Worm (Caenorhabditis elegans) whole organism, L3 larva: Measurements from ENCODE around the gene acox-3.
"Not testable (repeated sequence)": the region's sequence is repeated elsewhere in the genome, so short reads cannot be mapped to it uniquely, and the experiment has no call there.

ENCODE experiments used
- ceh-16 ChIP-seq: sonication (generic microtip); optimal IDR thresholded peaks from 2 replicates; lab custom pipeline; 2017; ENCODE audit warnings: missing biosample characterization, missing genetic modification characterization
- ceh-9 ChIP-seq: sonication (generic microtip); optimal IDR thresholded peaks from 2 replicates; lab custom pipeline; 2018; ENCODE audit warnings: missing biosample characterization, missing genetic modification characterization
- egl-5 ChIP-seq: fragments of 150-350 bp; optimal IDR thresholded peaks from 2 replicates; lab custom pipeline; 2017; ENCODE audit warnings: missing biosample characterization, missing genetic modification reagents, missing genetic modification characterization, inconsistent platforms
- elt-2 ChIP-seq: sonication (generic microtip); optimal IDR thresholded peaks from 2 replicates; lab custom pipeline; 2016; ENCODE audit warnings: missing genetic modification reagents, mild to moderate bottlenecking, missing genetic modification characterization, missing compliant biosample characterization
- eor-1 ChIP-seq, 2 experiments: fragments of 150-350 bp; optimal IDR thresholded peaks; 2 replicates each; lab custom pipeline; 2014 to 2018; ENCODE audit warnings: missing biosample characterization in 2 of 2, missing genetic modification characterization in 2 of 2
- fkh-2 ChIP-seq: fragments of 150-350 bp; optimal IDR thresholded peaks from 2 replicates; lab custom pipeline; 2014; ENCODE audit warnings: missing biosample characterization, missing genetic modification reagents, missing genetic modification characterization
- hmg-11 ChIP-seq: sonication (generic microtip); optimal IDR thresholded peaks from 2 replicates; lab custom pipeline; 2016; ENCODE audit warnings: missing genetic modification characterization, missing compliant biosample characterization
- jun-1 ChIP-seq: fragments of 150-350 bp; optimal IDR thresholded peaks from 2 replicates; lab custom pipeline; 2014; ENCODE audit warnings: missing biosample characterization, missing genetic modification reagents, missing genetic modification characterization
- lin-39 ChIP-seq: fragments of 150-350 bp; optimal IDR thresholded peaks from 2 replicates; lab custom pipeline; 2018; ENCODE audit warnings: missing biosample characterization, missing genetic modification reagents, missing genetic modification characterization
- lsy-12 ChIP-seq: sonication (generic microtip); optimal IDR thresholded peaks from 2 replicates; lab custom pipeline; 2016; ENCODE audit warnings: mild to moderate bottlenecking, missing genetic modification characterization, missing compliant biosample characterization
- mml-1 ChIP-seq: fragments of 150-350 bp; sonication (generic microtip); optimal IDR thresholded peaks from 3 replicates; lab custom pipeline; 2014; ENCODE audit warnings: missing biosample characterization, missing genetic modification characterization
- nfya-1 ChIP-seq: sonication (generic microtip); optimal IDR thresholded peaks from 2 replicates; lab custom pipeline; 2017; ENCODE audit warnings: missing genetic modification characterization, mild to moderate bottlenecking, missing compliant biosample characterization, antibody characterized with exemption, moderate library complexity; ENCODE audit not compliant: insufficient read depth
- nhr-11 ChIP-seq: fragments of 150-350 bp; optimal IDR thresholded peaks from 2 replicates; lab custom pipeline; 2014; ENCODE audit warnings: missing biosample characterization, missing genetic modification characterization
- nhr-12 ChIP-seq: fragments of 150-350 bp; optimal IDR thresholded peaks from 2 replicates; lab custom pipeline; 2014; ENCODE audit warnings: missing biosample characterization, missing genetic modification characterization
- nhr-23 ChIP-seq: fragments of 150-350 bp; optimal IDR thresholded peaks from 2 replicates; lab custom pipeline; 2014; ENCODE audit warnings: missing biosample characterization, missing genetic modification reagents, missing genetic modification characterization
- nhr-25 ChIP-seq: sonication (generic microtip); optimal IDR thresholded peaks from 2 replicates; lab custom pipeline; 2017; ENCODE audit warnings: missing biosample characterization, missing genetic modification characterization
- nhr-28 ChIP-seq: fragments of 150-350 bp; optimal IDR thresholded peaks from 2 replicates; lab custom pipeline; 2014; ENCODE audit warnings: missing biosample characterization, missing genetic modification characterization
- nhr-77 ChIP-seq: fragments of 150-350 bp; optimal IDR thresholded peaks from 2 replicates; lab custom pipeline; 2014; ENCODE audit warnings: missing biosample characterization, missing genetic modification characterization
- pha-4 ChIP-seq: fragments of 150-350 bp; optimal IDR thresholded peaks from 2 replicates; lab custom pipeline; 2014; ENCODE audit warnings: missing biosample characterization, missing genetic modification reagents, missing genetic modification characterization
- pqm-1 ChIP-seq: fragments of 150-350 bp; optimal IDR thresholded peaks from 2 replicates; lab custom pipeline; 2017; ENCODE audit warnings: missing biosample characterization, missing genetic modification characterization, inconsistent platforms
- sea-2 ChIP-seq: fragments of 150-350 bp; sonication (generic microtip); optimal IDR thresholded peaks from 4 replicates; lab custom pipeline; 2014; ENCODE audit warnings: missing biosample characterization, missing genetic modification reagents, missing genetic modification characterization
- skn-1 ChIP-seq: fragments of 150-350 bp; optimal IDR thresholded peaks from 2 replicates; lab custom pipeline; 2014; ENCODE audit warnings: missing biosample characterization, missing genetic modification characterization
- snpc-4 ChIP-seq: fragments of 150-350 bp; optimal IDR thresholded peaks from 2 replicates; lab custom pipeline; 2014; ENCODE audit warnings: missing biosample characterization, missing genetic modification characterization
- tbx-2 ChIP-seq: sonication (generic microtip); optimal IDR thresholded peaks from 2 replicates; lab custom pipeline; 2016; ENCODE audit warnings: mild to moderate bottlenecking, missing genetic modification characterization, missing compliant biosample characterization
- unc-39 ChIP-seq: sonication (generic microtip); optimal IDR thresholded peaks from 4 replicates; lab custom pipeline; 2017; ENCODE audit warnings: missing biosample characterization, missing genetic modification characterization
- ztf-11 ChIP-seq: fragments of 150-350 bp; optimal IDR thresholded peaks from 2 replicates; lab custom pipeline; 2014; ENCODE audit warnings: missing biosample characterization, missing genetic modification characterization
- ztf-4 ChIP-seq: fragments of 150-350 bp; optimal IDR thresholded peaks from 2 replicates; lab custom pipeline; 2014; ENCODE audit warnings: missing biosample characterization, missing genetic modification characterization

Gene acox-3

ce11 chrIV:6266499-6266898 is 18.2 kb upstream of the acox-3 start, which contains the start of gene srv-29:
TSS of gene srv-29 (minus strand) at chrIV:6266599.
- TF ChIP-seq egl-5 (no peak), nhr-11 (no peak), nhr-28 (no peak), eor-1 (tag; optimal IDR thresholded peaks at IDR 0.05; lab: Kevin White, UChicago) (no peak)

- TF ChIP-seq nhr-25 (no peak), skn-1 (tag; lab: Kevin White, UChicago) (no peak), pqm-1 (tag; lab: Kevin White, UChicago) (no peak)
These were observed 15.0 kb upstream of the acox-3 start, which contains the start of gene srv-28 for ce11 chrIV:6263244-6263643. TSS of gene srv-28 (minus strand) at chrIV:6263344.

ce11 chrIV:6259732-6260131 is 11.4 kb upstream of the acox-3 start, which contains the start of gene nlp-16:
TSS of gene nlp-16 (minus strand) at chrIV:6259832.
- TF ChIP-seq ztf-11 (no peak), nhr-77 (tag; lab: Kevin White, UChicago) (no peak), ceh-16 (tag; lab: Kevin White, UChicago) (no peak), snpc-4 (tag; lab: Kevin White, UChicago) (no peak), nfya-1 (tag; lab: Kevin White, UChicago) (no peak), ztf-4 (tag; lab: Kevin White, UChicago) (no peak), sea-2 (GFP tag; lab: Kevin White, UChicago) (no peak), mml-1 (tag; lab: Kevin White, UChicago) (no peak), lin-39 (tag; lab: Kevin White, UChicago) (no peak), nhr-11 (no peak), jun-1 (tag; lab: Kevin White, UChicago) (no peak), pha-4 (tag; lab: Kevin White, UChicago) (no peak), ceh-9 (no peak)

ce11 chrIV:6258967-6259366 is 10.7 kb upstream of the acox-3 start:
- TF ChIP-seq fkh-2 (tag; lab: Kevin White, UChicago), result no peak
- TF ChIP-seq nhr-23 (tag; lab: Kevin White, UChicago), result no peak
- no peak for TF ChIP-seq nhr-25
- no peak for TF ChIP-seq hmg-11
- no peak for TF ChIP-seq tbx-2 (tag; lab: Kevin White, UChicago)

- TF ChIP-seq ztf-4 (tag; lab: Kevin White, UChicago) (no peak), lsy-12 (tag; lab: Kevin White, UChicago) (no peak), egl-5 (no peak), jun-1 (tag; lab: Kevin White, UChicago) (no peak)
These were observed 6.3 kb upstream of the acox-3 start, which contains the start of gene T13A10.64 for ce11 chrIV:6254635-6255034. TSS of gene T13A10.64 (plus strand) at chrIV:6254935.

ce11 chrIV:6253000-6253399 is 4.7 kb upstream of the acox-3 start, which contains the start of gene T13A10.2:
TSS of gene T13A10.2 (plus strand) at chrIV:6253300.
- not testable (repeated sequence) for TF ChIP-seq nhr-11; lin-39 (tag; lab: Kevin White, UChicago); nhr-12 (tag; lab: Kevin White, UChicago)

- TF ChIP-seq lin-39 (tag; lab: Kevin White, UChicago) (peak; percentile 36), ceh-9 (no peak), nfya-1 (tag; lab: Kevin White, UChicago) (peak; percentile 19), nhr-25 (no peak), unc-39 (tag; lab: Kevin White, UChicago) (no peak)
These were observed 1.3 kb upstream of the acox-3 start, which contains the start of gene F58F9.1 for ce11 chrIV:6249591-6249990. TSS of gene F58F9.1 (plus strand) at chrIV:6249841.

ce11 chrIV:6239993-6240392 is 8.3 kb downstream of the acox-3 start, which contains the start of gene F58F9.9:
TSS of gene F58F9.9 (plus strand) at chrIV:6240293.
- TF ChIP-seq nhr-77 (tag; lab: Kevin White, UChicago) (no peak), elt-2 (tag; lab: Kevin White, UChicago) (no peak), ztf-4 (tag; lab: Kevin White, UChicago) (no peak), nhr-23 (tag; lab: Kevin White, UChicago) (no peak), snpc-4 (tag; lab: Kevin White, UChicago) (no peak)
